Fruit fly (Drosophila melanogaster) whole organism, embryonic: ENCODE data around the gene ca.

ENCODE experiments used
- CG11696 ChIP-seq: fragments of 200-800 bp; sonication (Bioruptor generic); IDR thresholded peaks from 2 replicates; pipeline ENCODE4 v1.3.6; 2022; ENCODE audit warnings: missing biosample characterization, missing genetic modification characterization
- CG16779 ChIP-seq: fragments of 200-800 bp; sonication (Bioruptor generic); IDR thresholded peaks from 2 replicates; pipeline ENCODE4 v1.3.6; 2022; ENCODE audit warnings: missing biosample characterization, missing genetic modification characterization
- CG5953 ChIP-seq: fragments of 200-800 bp; sonication (Bioruptor generic); IDR thresholded peaks from 2 replicates; pipeline ENCODE4 v1.3.6; 2022; ENCODE audit warnings: missing biosample characterization, missing genetic modification characterization
- HLH54F ChIP-seq: fragments of 200-800 bp; sonication (Bioruptor generic); optimal IDR thresholded peaks from 3 replicates; lab custom pipeline; 2016; ENCODE audit warnings: missing biosample characterization, missing genetic modification characterization
- dm ChIP-seq: fragments of 200-800 bp; sonication (Bioruptor generic); optimal IDR thresholded peaks from 3 replicates; lab custom pipeline; 2016; ENCODE audit warnings: missing biosample characterization, missing genetic modification characterization
- jing ChIP-seq: fragments of 200-800 bp; sonication (Bioruptor generic); optimal IDR thresholded peaks from 2 replicates; lab custom pipeline; 2018; ENCODE audit warnings: missing biosample characterization, mild to moderate bottlenecking, missing genetic modification characterization
- usp ChIP-seq: fragments of >200 bp; optimal IDR thresholded peaks from 2 replicates; lab custom pipeline; 2017; ENCODE audit warnings: missing biosample characterization, missing genetic modification characterization

DNA sequence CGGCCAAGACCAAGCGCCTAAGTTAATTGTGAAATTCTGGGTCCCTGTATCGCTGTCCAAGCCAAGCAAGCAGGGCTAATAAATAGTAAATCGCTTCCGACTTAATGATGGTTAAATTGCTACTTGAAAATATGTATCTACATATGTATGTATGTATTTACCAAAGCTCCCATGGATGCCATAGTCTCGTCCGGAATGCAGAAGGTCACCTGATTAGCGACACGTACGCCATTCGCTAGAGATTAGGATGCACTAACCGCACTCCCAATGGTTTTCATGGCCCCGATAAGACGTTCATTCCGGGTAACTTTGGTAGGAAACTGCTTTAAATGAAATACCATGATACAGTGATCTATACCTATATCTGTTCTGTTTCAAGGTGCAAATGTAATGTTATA, 47.9 kb upstream of the ca start:
- TF ChIP-seq jing (GFP tag; lab: Kevin White, UChicago) (no peak), usp (no peak), CG16779 (GFP tag; lab: Robert Waterston, UW) (no peak), dm (GFP tag; lab: Kevin White, UChicago) (no peak), CG5953 (GFP tag; lab: Robert Waterston, UW) (no peak), CG11696 (no peak), HLH54F (GFP tag; lab: Kevin White, UChicago) (no peak)
